Fruit fly (Drosophila melanogaster) whole organism, adult: ENCODE data around the gene CG5568.

Experiments used
- CG5204 ChIP-seq: fragments of 200-800 bp; sonication (Bioruptor generic); optimal IDR thresholded peaks from 2 replicates; lab custom pipeline; 2016; ENCODE audit warnings: missing biosample characterization, missing genetic modification characterization
- CG7101 ChIP-seq: fragments of 200-800 bp; sonication (Bioruptor generic); optimal IDR thresholded peaks from 2 replicates; lab custom pipeline; 2018; ENCODE audit warnings: missing biosample characterization, mild to moderate bottlenecking, missing genetic modification characterization, moderate library complexity
- cnc ChIP-seq, 2 experiments: fragments of >200 bp; optimal IDR thresholded peaks; 2 replicates each; lab custom pipeline; 2017
- kay ChIP-seq: fragments of 200-800 bp; sonication (Bioruptor generic); peaks from one replicate; lab custom pipeline; 2016; ENCODE audit warnings: missing biosample characterization, missing genetic modification characterization, borderline replicate concordance
- ovo ChIP-seq: fragments of 200-800 bp; sonication (Bioruptor generic); optimal IDR thresholded peaks from 2 replicates; lab custom pipeline; 2016; ENCODE audit warnings: missing biosample characterization, missing genetic modification characterization

DNA sequence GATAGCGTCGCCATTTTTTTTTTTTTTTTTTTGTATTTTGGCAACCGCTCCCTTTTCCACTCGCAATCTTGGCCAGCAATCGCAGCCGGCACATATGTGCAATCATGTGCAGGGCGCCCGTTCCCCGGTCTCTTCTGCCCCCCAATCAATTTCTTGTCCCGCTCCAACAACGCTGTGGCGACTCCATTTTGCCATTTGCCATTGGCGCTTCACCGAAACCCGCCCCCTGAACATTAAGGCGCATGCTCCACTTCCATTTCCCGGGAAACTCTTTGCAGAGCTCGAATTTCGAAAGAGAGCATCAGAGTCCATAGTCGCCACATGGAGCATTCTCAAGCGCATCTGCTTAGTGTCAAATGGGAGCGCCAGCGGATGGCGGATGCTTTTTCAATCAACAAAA lies 19.8 kb downstream of the CG5568 start:
- TF ChIP-seq CG7101 (no peak), CG5204 (GFP tag; lab: Kevin White, UChicago) (no peak), kay (GFP tag; lab: Kevin White, UChicago) (no peak), cnc (optimal IDR thresholded peaks at IDR 0.05; lab: Kevin White, UChicago) (no peak), ovo (no peak)
